Worm (Caenorhabditis elegans) whole organism, young adult: ENCODE data around the gene let-765.

Source experiments
- D2030.7 ChIP-seq: fragments of 200-800 bp; sonication (Bioruptor generic); IDR thresholded peaks from 2 replicates; pipeline ENCODE4 v1.3.6; 2022; ENCODE audit warnings: missing genetic modification reagents, missing genetic modification characterization, missing compliant biosample characterization
- F57C9.4 ChIP-seq: sonication (generic microtip); optimal IDR thresholded peaks from 2 replicates; lab custom pipeline; 2017; ENCODE audit warnings: mild to moderate bottlenecking, missing genetic modification characterization, missing compliant biosample characterization
- T26A5.8 ChIP-seq: sonication (generic microtip); optimal IDR thresholded peaks from 2 replicates; lab custom pipeline; 2016; ENCODE audit warnings: missing genetic modification characterization, missing compliant biosample characterization
- attf-3 ChIP-seq: fragments of 200-800 bp; sonication (Bioruptor generic); conservative IDR thresholded peaks from 2 replicates; pipeline ENCODE4 v1.3.6; 2022; ENCODE audit warnings: missing genetic modification reagents, missing genetic modification characterization, missing compliant biosample characterization
- attf-6 ChIP-seq: fragments of 200-800 bp; sonication (Bioruptor generic); IDR thresholded peaks from 2 replicates; pipeline ENCODE4 v1.3.6; 2022; ENCODE audit warnings: missing genetic modification reagents, missing genetic modification characterization, missing compliant biosample characterization
- bed-2 ChIP-seq: fragments of 200-800 bp; sonication (Bioruptor generic); IDR thresholded peaks from 2 replicates; pipeline ENCODE4 v1.3.6; 2022; ENCODE audit warnings: missing genetic modification reagents, missing genetic modification characterization, missing compliant biosample characterization
- cebp-2 ChIP-seq: fragments of 200-800 bp; sonication (Bioruptor generic); IDR thresholded peaks from 2 replicates; pipeline ENCODE4 v1.3.6; 2022; ENCODE audit warnings: missing genetic modification characterization, missing compliant biosample characterization
- ceh-100 ChIP-seq: fragments of 200-800 bp; sonication (Bioruptor generic); IDR thresholded peaks from 2 replicates; pipeline ENCODE4 v1.3.6; 2022; ENCODE audit warnings: missing genetic modification reagents, missing genetic modification characterization, missing compliant biosample characterization
- ceh-58 ChIP-seq: fragments of 200-800 bp; sonication (Bioruptor generic); IDR thresholded peaks from 2 replicates; pipeline ENCODE4 v1.3.6; 2022; ENCODE audit warnings: missing genetic modification characterization, missing compliant biosample characterization
- dox-1 ChIP-seq: fragments of 200-800 bp; sonication (Bioruptor generic); IDR thresholded peaks from 2 replicates; pipeline ENCODE4 v1.3.6; 2022; ENCODE audit warnings: missing genetic modification reagents, missing genetic modification characterization, missing compliant biosample characterization
- egl-44 ChIP-seq: fragments of 200-800 bp; sonication (Bioruptor generic); IDR thresholded peaks from 2 replicates; pipeline ENCODE4 v1.3.6; 2022; ENCODE audit warnings: missing genetic modification reagents, missing genetic modification characterization, missing compliant biosample characterization
- egrh-3 ChIP-seq: fragments of 200-800 bp; sonication (Bioruptor generic); IDR thresholded peaks from 2 replicates; pipeline ENCODE4 v1.3.6; 2022; ENCODE audit warnings: missing genetic modification reagents, missing genetic modification characterization, missing compliant biosample characterization
- ets-4 ChIP-seq: fragments of 200-800 bp; sonication (Bioruptor generic); optimal IDR thresholded peaks from 2 replicates; lab custom pipeline; 2018; ENCODE audit warnings: mild to moderate bottlenecking, missing genetic modification characterization, missing compliant biosample characterization
- him-1 ChIP-seq: sonication (generic microtip); optimal IDR thresholded peaks from 2 replicates; lab custom pipeline; 2016; ENCODE audit warnings: missing genotype, missing genetic modification reagents, missing genetic modification characterization, missing compliant biosample characterization
- hlh-26 ChIP-seq: fragments of 200-800 bp; sonication (Bioruptor generic); conservative IDR thresholded peaks from 2 replicates; pipeline ENCODE4 v1.3.6; 2022; ENCODE audit warnings: missing genetic modification reagents, missing genetic modification characterization, missing compliant biosample characterization
- hmg-1.2 ChIP-seq: fragments of 200-800 bp; sonication (Bioruptor generic); IDR thresholded peaks from 2 replicates; pipeline ENCODE4 v1.3.6; 2022; ENCODE audit warnings: missing genetic modification reagents, missing genetic modification characterization, missing compliant biosample characterization
- hrde-1 ChIP-seq: sonication (generic microtip); optimal IDR thresholded peaks from 2 replicates; lab custom pipeline; 2016; ENCODE audit warnings: missing genetic modification characterization, mild to moderate bottlenecking, missing compliant biosample characterization, moderate library complexity, missing genotype, missing genetic modification reagents, borderline replicate concordance
- let-526 ChIP-seq: fragments of 200-800 bp; sonication (Bioruptor generic); IDR thresholded peaks from 2 replicates; pipeline ENCODE4 v1.3.6; 2022; ENCODE audit warnings: missing genetic modification reagents, missing genetic modification characterization, missing compliant biosample characterization
- lin-26 ChIP-seq: fragments of 200-800 bp; sonication (Bioruptor generic); IDR thresholded peaks from 2 replicates; pipeline ENCODE4 v1.3.6; 2022; ENCODE audit warnings: missing genetic modification reagents, missing genetic modification characterization, missing compliant biosample characterization
- lin-35 ChIP-seq, 3 experiments: fragments of 150-350 bp in 2 of 3; sonication (generic microtip) in 1 of 3; optimal IDR thresholded peaks; 2 replicates each; lab custom pipeline; 2014 to 2018; ENCODE audit warnings: missing biosample characterization in 3 of 3, missing genetic modification characterization in 3 of 3, missing genetic modification reagents in 3 of 3
- lin-40 ChIP-seq: sonication (generic microtip); optimal IDR thresholded peaks from 2 replicates; lab custom pipeline; 2016; ENCODE audit warnings: missing genetic modification characterization, mild to moderate bottlenecking, missing compliant biosample characterization, missing genotype, missing genetic modification reagents
- lsl-1 ChIP-seq: fragments of 200-800 bp; sonication (Bioruptor generic); optimal IDR thresholded peaks from 2 replicates; lab custom pipeline; 2018; ENCODE audit warnings: mild to moderate bottlenecking, missing genetic modification characterization, moderate library complexity, missing compliant biosample characterization
- madf-10 ChIP-seq: sonication (generic microtip); optimal IDR thresholded peaks from 2 replicates; lab custom pipeline; 2016; ENCODE audit warnings: mild to moderate bottlenecking, missing genetic modification characterization, missing compliant biosample characterization
- madf-3 ChIP-seq: fragments of 200-800 bp; sonication (Bioruptor generic); IDR thresholded peaks from 2 replicates; pipeline ENCODE4 v1.3.6; 2022; ENCODE audit warnings: missing genetic modification reagents, missing genetic modification characterization, missing compliant biosample characterization
- madf-6 ChIP-seq: fragments of 200-800 bp; sonication (Bioruptor generic); IDR thresholded peaks from 2 replicates; pipeline ENCODE4 v1.3.6; 2022; ENCODE audit warnings: missing genetic modification reagents, missing genetic modification characterization, missing compliant biosample characterization
- madf-8 ChIP-seq: fragments of 200-800 bp; sonication (Bioruptor generic); conservative IDR thresholded peaks from 2 replicates; pipeline ENCODE4 v1.3.6; 2022; ENCODE audit warnings: missing genetic modification reagents, missing genetic modification characterization, missing compliant biosample characterization
- mcd-1 ChIP-seq: fragments of 200-800 bp; sonication (Bioruptor generic); IDR thresholded peaks from 2 replicates; pipeline ENCODE4 v1.3.6; 2022; ENCODE audit warnings: missing genetic modification reagents, missing genetic modification characterization, missing compliant biosample characterization
- mel-28 ChIP-seq: sonication (generic microtip); optimal IDR thresholded peaks from 2 replicates; lab custom pipeline; 2016; ENCODE audit warnings: borderline replicate concordance, mild to moderate bottlenecking, missing genetic modification characterization, missing compliant biosample characterization
- nfya-1 ChIP-seq: sonication (generic microtip); optimal IDR thresholded peaks from 2 replicates; lab custom pipeline; 2017; ENCODE audit warnings: antibody characterized with exemption, missing compliant biosample characterization, missing genetic modification characterization, borderline replicate concordance; ENCODE audit not compliant: insufficient read depth
- rcor-1 ChIP-seq: fragments of 200-800 bp; sonication (Bioruptor generic); IDR thresholded peaks from 2 replicates; pipeline ENCODE4 v1.3.6; 2022; ENCODE audit warnings: missing genetic modification reagents, missing genetic modification characterization, missing compliant biosample characterization
- rec-8 ChIP-seq, 2 experiments: sonication (generic microtip); optimal IDR thresholded peaks; 2 replicates each; lab custom pipeline; 2016; ENCODE audit warnings: mild to moderate bottlenecking in 2 of 2, missing genetic modification characterization in 2 of 2, missing genetic modification reagents in 2 of 2, missing genotype in 2 of 2, missing biosample characterization in 1 of 2, missing compliant biosample characterization in 1 of 2, moderate library complexity in 1 of 2
- sea-2 ChIP-seq: fragments of 200-800 bp; sonication (Bioruptor generic); IDR thresholded peaks from 2 replicates; pipeline ENCODE4 v1.3.6; 2022; ENCODE audit warnings: missing genetic modification characterization, missing compliant biosample characterization
- sptf-2 ChIP-seq: fragments of 200-800 bp; sonication (Bioruptor generic); optimal IDR thresholded peaks from 2 replicates; lab custom pipeline; 2018; ENCODE audit warnings: mild to moderate bottlenecking, missing genetic modification characterization, missing compliant biosample characterization
- unc-130 ChIP-seq: sonication (generic microtip); optimal IDR thresholded peaks from 2 replicates; lab custom pipeline; 2016; ENCODE audit warnings: missing genetic modification reagents, missing genetic modification characterization, missing compliant biosample characterization
- unc-62 ChIP-seq: fragments of 150-350 bp; optimal IDR thresholded peaks from 2 replicates; lab custom pipeline; 2014; ENCODE audit warnings: missing biosample characterization, missing genetic modification reagents, missing genetic modification characterization
- xnd-1 ChIP-seq: sonication (generic microtip); optimal IDR thresholded peaks from 2 replicates; lab custom pipeline; 2016; ENCODE audit warnings: missing genotype, missing genetic modification reagents, missing genetic modification characterization, missing compliant biosample characterization
- ztf-22 ChIP-seq: fragments of 200-800 bp; sonication (Bioruptor generic); optimal IDR thresholded peaks from 2 replicates; lab custom pipeline; 2018; ENCODE audit warnings: mild to moderate bottlenecking, missing genetic modification characterization, moderate library complexity, missing compliant biosample characterization
- ztf-25 ChIP-seq: fragments of 200-800 bp; sonication (Bioruptor generic); IDR thresholded peaks from 2 replicates; pipeline ENCODE4 v1.3.6; 2022; ENCODE audit warnings: missing genetic modification reagents, missing genetic modification characterization, missing compliant biosample characterization
- ztf-26 ChIP-seq: sonication (generic microtip); optimal IDR thresholded peaks from 2 replicates; lab custom pipeline; 2017; ENCODE audit warnings: missing genetic modification characterization, missing compliant biosample characterization
- ztf-28 ChIP-seq: fragments of 200-800 bp; sonication (Bioruptor generic); IDR thresholded peaks from 2 replicates; pipeline ENCODE4 v1.3.6; 2022; ENCODE audit warnings: missing genetic modification reagents, missing genetic modification characterization, missing compliant biosample characterization
- ztf-6 ChIP-seq: fragments of 200-800 bp; sonication (Bioruptor generic); IDR thresholded peaks from 2 replicates; pipeline ENCODE4 v1.3.6; 2022; ENCODE audit warnings: missing genetic modification reagents, missing genetic modification characterization, missing compliant biosample characterization

Gene let-765

DNA sequence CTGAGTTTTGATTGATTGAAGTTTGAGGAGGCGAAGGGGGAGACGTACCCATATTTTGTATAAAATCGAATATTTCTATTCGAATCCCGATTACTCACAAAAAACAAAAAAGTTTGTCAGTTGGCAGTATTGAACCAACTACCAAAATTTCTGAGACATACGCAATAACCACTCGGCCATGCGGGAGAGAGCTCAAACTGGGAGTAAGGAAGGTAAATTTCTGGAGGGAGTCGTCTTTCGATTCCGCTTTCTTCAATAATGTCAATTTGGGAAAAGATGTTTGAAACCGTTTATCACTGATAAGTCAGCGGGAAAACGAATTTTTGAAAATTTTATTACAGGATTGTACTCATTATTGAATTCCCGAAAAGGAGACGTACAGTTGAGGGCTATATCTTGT, 27.8 kb upstream of the let-765 start:
- TF ChIP-seq lin-26 (GFP tag; lab: Robert Waterston, UW) (peak; percentile 65; the same call in 1 of the 2 replicates), ztf-25 (GFP tag; lab: Robert Waterston, UW) (0 out of 2 replicates have a peak, but pooled peaks have one; percentile 14), mcd-1 (GFP tag; lab: Robert Waterston, UW) (peak; percentile 32; the same call in 1 of the 2 replicates), hmg-1.2 (GFP tag; lab: Robert Waterston, UW) (peak; percentile 20; the same call in 1 of the 2 replicates), dox-1 (0 out of 2 replicates have a peak, but pooled peaks have one; percentile 19), cebp-2 (GFP tag; lab: Robert Waterston, UW) (0 out of 2 replicates have a peak, but pooled peaks have one; percentile 69), ceh-100 (GFP tag; lab: Robert Waterston, UW) (0 out of 2 replicates have a peak, but pooled peaks have one; percentile 17), madf-6 (peak; percentile 37)

ce11 chrIII:6627876-6628275, 26.9 kb upstream of the let-765 start:
- peak; percentile 51; the same call in 1 of the 2 replicates for TF ChIP-seq mcd-1 (GFP tag; lab: Robert Waterston, UW)

DNA sequence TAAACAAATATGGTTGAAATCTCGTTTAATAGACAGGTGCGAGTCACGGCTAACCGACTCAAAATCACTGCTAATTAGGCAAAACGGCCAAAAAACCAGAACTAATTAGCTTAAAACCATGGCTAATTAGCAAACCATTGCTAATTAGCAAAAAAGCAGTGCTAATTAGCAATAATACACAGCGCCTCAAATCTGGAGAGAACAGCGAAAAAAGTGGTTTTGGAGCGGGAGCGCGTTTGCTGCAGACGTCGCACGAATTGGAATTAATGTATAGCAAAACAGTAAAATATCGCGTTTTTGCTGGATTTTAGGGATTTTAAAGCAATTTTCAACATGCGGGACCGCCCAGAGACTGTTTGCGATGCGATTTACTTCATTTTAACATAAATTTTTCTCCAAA, 25.3 kb upstream of the let-765 start:
- TF ChIP-seq ztf-25 (GFP tag; lab: Robert Waterston, UW) = peak; percentile 61; the same call in 1 of the 2 replicates
- TF ChIP-seq D2030.7 (GFP tag; lab: Robert Waterston, UW) = peak; percentile 59
- TF ChIP-seq attf-3 (GFP tag; lab: Robert Waterston, UW) = 0 out of 2 replicates have a peak, but pooled peaks have one; percentile 15
- 0 out of 2 replicates have a peak, but pooled peaks have one; percentile 12 for TF ChIP-seq rcor-1 (GFP tag; lab: Robert Waterston, UW)
- peak; percentile 25 for TF ChIP-seq xnd-1 (tag; lab: Kevin White, UChicago)
- 0 out of 2 replicates have a peak, but pooled peaks have one; percentile 11 for TF ChIP-seq madf-8 (GFP tag; lab: Robert Waterston, UW)
- peak; percentile 81 for TF ChIP-seq ceh-100 (GFP tag; lab: Robert Waterston, UW)
- TF ChIP-seq dox-1 = peak; percentile 60
- 0 out of 2 replicates have a peak, but pooled peaks have one; percentile 34 for TF ChIP-seq ztf-28 (GFP tag; lab: Robert Waterston, UW)
- TF ChIP-seq mcd-1 (GFP tag; lab: Robert Waterston, UW) = 0 out of 2 replicates have a peak, but pooled peaks have one; percentile 20
- TF ChIP-seq, all 124 proteins: peak for 10; not testable (repeated sequence) for 114

DNA sequence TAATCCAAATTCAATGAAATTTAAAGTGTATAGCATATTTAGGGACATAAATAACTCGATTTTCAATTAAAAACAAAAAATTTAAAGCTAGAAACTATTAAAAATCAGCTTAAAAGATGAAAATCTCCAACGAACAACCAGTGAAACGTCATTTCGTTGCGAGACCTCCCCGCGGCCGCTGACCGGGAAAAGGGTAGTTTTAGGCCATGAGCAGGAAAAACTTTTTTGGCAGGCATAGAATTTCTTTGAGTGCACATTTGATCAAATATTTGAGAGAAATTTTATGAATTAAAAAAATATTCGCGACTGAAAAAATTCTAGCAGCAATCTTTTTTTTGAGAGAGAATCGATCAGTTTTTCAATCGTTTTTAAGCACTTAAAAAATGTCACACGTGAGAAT, 24.3 kb upstream of the let-765 start:
- no peak for TF ChIP-seq ztf-22 (GFP tag; lab: Kevin White, UChicago)
- no peak for TF ChIP-seq madf-10
- TF ChIP-seq lsl-1 (GFP tag; lab: Kevin White, UChicago) = peak; percentile 43
- peak; percentile 20 for TF ChIP-seq unc-130 (GFP tag; lab: Kevin White, UChicago)
- TF ChIP-seq lin-40 (tag; lab: Kevin White, UChicago) = no peak
- no peak for TF ChIP-seq egrh-3
- no peak for TF ChIP-seq sea-2 (GFP tag; lab: Robert Waterston, UW)
- TF ChIP-seq mel-28 (tag; lab: Kevin White, UChicago) = no peak
- TF ChIP-seq ets-4 = no peak
- TF ChIP-seq unc-62 (GFP tag; lab: Kevin White, UChicago) = no peak
- TF ChIP-seq sptf-2 = no peak
- no peak for TF ChIP-seq attf-6
- TF ChIP-seq T26A5.8 = no peak
- no peak for TF ChIP-seq lin-35 (GFP tag; optimal IDR thresholded peaks at IDR 0.05; lab: Kevin White, UChicago)
- no peak for TF ChIP-seq ztf-26
- TF ChIP-seq ztf-28 (GFP tag; lab: Robert Waterston, UW) = 0 out of 2 replicates have a peak, but pooled peaks have one; percentile 61
- no peak for TF ChIP-seq rec-8 (tag; optimal IDR thresholded peaks at IDR 0.05; lab: Kevin White, UChicago)
- no peak for TF ChIP-seq ceh-58 (GFP tag; lab: Robert Waterston, UW)
- no peak for TF ChIP-seq let-526
- no peak for TF ChIP-seq F57C9.4 (tag; lab: Kevin White, UChicago)
- TF ChIP-seq ztf-6 (GFP tag; lab: Robert Waterston, UW) = no peak
- no peak for TF ChIP-seq him-1 (tag; lab: Kevin White, UChicago)
- no peak for TF ChIP-seq hrde-1 (tag; lab: Kevin White, UChicago)
- no peak for TF ChIP-seq bed-2
- TF ChIP-seq nfya-1 (tag; lab: Kevin White, UChicago) = no peak
- no peak for TF ChIP-seq hlh-26 (GFP tag; lab: Robert Waterston, UW)
- TF ChIP-seq egl-44 (GFP tag; lab: Robert Waterston, UW) = no peak
- TF ChIP-seq madf-3 (GFP tag; lab: Robert Waterston, UW) = no peak
